Fruit fly (Drosophila melanogaster) whole organism, pupa: Measurements from ENCODE around the gene fit.

Source experiments
- CG10348 ChIP-seq: fragments of 200-800 bp; sonication (Bioruptor generic); IDR thresholded peaks from 2 replicates; pipeline ENCODE4 v1.3.6; 2022; ENCODE audit warnings: missing biosample characterization, missing genetic modification characterization
- CG12605 ChIP-seq: fragments of 200-800 bp; sonication (Bioruptor generic); IDR thresholded peaks from 2 replicates; pipeline ENCODE4 v1.3.6; 2022; ENCODE audit warnings: missing biosample characterization, missing genetic modification characterization
- CG13204 ChIP-seq: fragments of 200-800 bp; sonication (Bioruptor generic); optimal IDR thresholded peaks from 2 replicates; lab custom pipeline; 2018; ENCODE audit warnings: missing biosample characterization, mild to moderate bottlenecking, missing genetic modification characterization, moderate library complexity
- CG14655 ChIP-seq: fragments of 200-800 bp; sonication (Bioruptor generic); optimal IDR thresholded peaks from 3 replicates; lab custom pipeline; 2017; ENCODE audit warnings: mild to moderate bottlenecking, missing biosample characterization, missing genetic modification reagents, missing genetic modification characterization
- CG15710 ChIP-seq: fragments of 200-800 bp; sonication (Bioruptor generic); optimal IDR thresholded peaks from 2 replicates; lab custom pipeline; 2018; ENCODE audit warnings: missing biosample characterization, mild to moderate bottlenecking, missing genetic modification characterization, moderate library complexity
- CG17806 ChIP-seq: fragments of 200-800 bp; sonication (Bioruptor generic); optimal IDR thresholded peaks from 2 replicates; lab custom pipeline; 2018; ENCODE audit warnings: missing biosample characterization, mild to moderate bottlenecking, missing genetic modification characterization, moderate library complexity
- CG32121 ChIP-seq: fragments of 200-800 bp; sonication (Bioruptor generic); IDR thresholded peaks from 2 replicates; pipeline ENCODE4 v1.3.6; 2022; ENCODE audit warnings: missing biosample characterization, missing genetic modification characterization
- CG34367 ChIP-seq: fragments of 200-800 bp; sonication (Bioruptor generic); optimal IDR thresholded peaks from 2 replicates; lab custom pipeline; 2018; ENCODE audit warnings: missing biosample characterization, mild to moderate bottlenecking, missing genetic modification characterization
- CG4496 ChIP-seq: fragments of 200-800 bp; sonication (Bioruptor generic); IDR thresholded peaks from 3 replicates; pipeline ENCODE4 v1.3.6; 2022; ENCODE audit warnings: missing biosample characterization, missing genetic modification characterization
- CG8159 ChIP-seq: fragments of 200-800 bp; sonication (Bioruptor generic); optimal IDR thresholded peaks from 3 replicates; lab custom pipeline; 2018; ENCODE audit warnings: missing biosample characterization, mild to moderate bottlenecking, missing genetic modification characterization, moderate library complexity
- CG8301 ChIP-seq: fragments of 200-800 bp; sonication (Bioruptor generic); optimal IDR thresholded peaks from 2 replicates; lab custom pipeline; 2018; ENCODE audit warnings: missing biosample characterization, mild to moderate bottlenecking, missing genetic modification characterization
- CG9948 ChIP-seq: fragments of 200-800 bp; sonication (Bioruptor generic); optimal IDR thresholded peaks from 2 replicates; lab custom pipeline; 2018; ENCODE audit warnings: missing biosample characterization, mild to moderate bottlenecking, missing genetic modification characterization, moderate library complexity
- D1 ChIP-seq: fragments of 200-800 bp; sonication (Bioruptor generic); optimal IDR thresholded peaks from 2 replicates; lab custom pipeline; 2018; ENCODE audit warnings: missing biosample characterization, mild to moderate bottlenecking, missing genetic modification characterization, moderate library complexity
- EcR ChIP-seq: fragments of 200-800 bp; sonication (Bioruptor generic); optimal IDR thresholded peaks from 3 replicates; lab custom pipeline; 2019; ENCODE audit warnings: missing biosample characterization, missing genetic modification characterization, mild to moderate bottlenecking, moderate library complexity, missing genetic modification reagents
- Ets98B ChIP-seq: fragments of 200-800 bp; sonication (Bioruptor generic); IDR thresholded peaks from 2 replicates; pipeline ENCODE4 v1.3.6; 2022; ENCODE audit warnings: missing biosample characterization, missing genetic modification characterization
- Pif1A ChIP-seq: fragments of 200-800 bp; sonication (Bioruptor generic); optimal IDR thresholded peaks from 3 replicates; lab custom pipeline; 2016; ENCODE audit warnings: missing biosample characterization, missing genetic modification characterization
- Pif1B ChIP-seq: fragments of 200-800 bp; sonication (Bioruptor generic); optimal IDR thresholded peaks from 3 replicates; lab custom pipeline; 2016; ENCODE audit warnings: missing biosample characterization, missing genetic modification characterization
- Snoo ChIP-seq: fragments of 200-800 bp; sonication (Bioruptor generic); optimal IDR thresholded peaks from 3 replicates; lab custom pipeline; 2017; ENCODE audit warnings: missing biosample characterization, mild to moderate bottlenecking, missing genetic modification characterization, inconsistent platforms
- fd96Ca ChIP-seq: fragments of 200-800 bp; sonication (Bioruptor generic); IDR thresholded peaks from 3 replicates; pipeline ENCODE4 v1.3.6; 2022; ENCODE audit warnings: missing biosample characterization, missing genetic modification characterization
- gl ChIP-seq: fragments of 200-800 bp; sonication (Bioruptor generic); optimal IDR thresholded peaks from 2 replicates; lab custom pipeline; 2018; ENCODE audit warnings: missing biosample characterization, mild to moderate bottlenecking, missing genetic modification characterization
- rn ChIP-seq: fragments of 200-800 bp; sonication (Bioruptor generic); IDR thresholded peaks from 2 replicates; pipeline ENCODE4 v1.3.6; 2022; ENCODE audit warnings: missing biosample characterization, missing genetic modification characterization

Gene fit

dm6 chr3R:21884354-21884753 lies at the start of gene fit:
Gene fit, minus strand, starts transcription at chr3R:21884454.
- no peak for TF ChIP-seq CG9948 (tag; lab: Kevin White, UChicago)
- TF ChIP-seq rn (GFP tag; lab: Robert Waterston, UW): no peak
- no peak for TF ChIP-seq CG8159 (tag; lab: Kevin White, UChicago)
- TF ChIP-seq CG13204 (GFP tag; lab: Kevin White, UChicago): no peak
- TF ChIP-seq gl (tag; lab: Kevin White, UChicago): no peak
- no peak for TF ChIP-seq EcR (GFP tag; lab: Kevin White, UChicago)
- TF ChIP-seq CG17806: no peak
- TF ChIP-seq Ets98B (GFP tag; lab: Robert Waterston, UW): no peak
- no peak for TF ChIP-seq fd96Ca (GFP tag; lab: Robert Waterston, UW)
- TF ChIP-seq CG14655 (GFP tag; lab: Kevin White, UChicago): no peak
- no peak for TF ChIP-seq Pif1A
- TF ChIP-seq CG10348 (GFP tag; lab: Robert Waterston, UW): no peak
- no peak for TF ChIP-seq Pif1B (GFP tag; lab: Kevin White, UChicago)
- TF ChIP-seq CG15710 (tag; lab: Kevin White, UChicago): no peak
- TF ChIP-seq CG12605: no peak
- no peak for TF ChIP-seq D1
- no peak for TF ChIP-seq CG8301 (tag; lab: Kevin White, UChicago)

dm6 chr3R:21933952-21934351 lies 49.7 kb upstream of the fit start:
- no peak for TF ChIP-seq EcR (GFP tag; lab: Kevin White, UChicago)
- TF ChIP-seq CG13204 (GFP tag; lab: Kevin White, UChicago): peak; percentile 61
- TF ChIP-seq CG12605: peak; percentile 24; the same call in 1 of the 2 replicates

- TF ChIP-seq CG32121 (GFP tag; lab: Robert Waterston, UW) (peak; percentile 69; the same call in 1 of the 2 replicates), CG34367 (tag; lab: Kevin White, UChicago) (no peak), CG8159 (tag; lab: Kevin White, UChicago) (peak; percentile 62), CG17806 (peak; percentile 51), CG8301 (tag; lab: Kevin White, UChicago) (peak; percentile 6), rn (GFP tag; lab: Robert Waterston, UW) (no peak), D1 (no peak), CG9948 (tag; lab: Kevin White, UChicago) (peak; percentile 58), fd96Ca (GFP tag; lab: Robert Waterston, UW) (no peak), EcR (GFP tag; lab: Kevin White, UChicago) (no peak), CG4496 (peak; percentile 66; the same call in 2 of the 3 replicates), CG14655 (GFP tag; lab: Kevin White, UChicago) (peak; percentile 25), CG15710 (tag; lab: Kevin White, UChicago) (peak; percentile 43), CG12605 (peak; percentile 56), CG13204 (GFP tag; lab: Kevin White, UChicago) (no peak), Snoo (tag; lab: Kevin White, UChicago) (no peak), Pif1B (GFP tag; lab: Kevin White, UChicago) (peak; percentile 29), CG10348 (GFP tag; lab: Robert Waterston, UW) (peak; percentile 77), gl (tag; lab: Kevin White, UChicago) (no peak), Ets98B (GFP tag; lab: Robert Waterston, UW) (peak; percentile 35; the same call in 1 of the 2 replicates), Pif1A (peak; percentile 14)
Measured at dm6 chr3R:21931346-21931745, 47.1 kb upstream of the fit start.

dm6 chr3R:21928214-21928613 lies 44.0 kb upstream of the fit start:
- no peak for TF ChIP-seq Ets98B (GFP tag; lab: Robert Waterston, UW)
- TF ChIP-seq CG32121 (GFP tag; lab: Robert Waterston, UW): no peak
- no peak for TF ChIP-seq D1
- no peak for TF ChIP-seq CG9948 (tag; lab: Kevin White, UChicago)
- no peak for TF ChIP-seq Pif1A
- TF ChIP-seq CG17806: no peak
- TF ChIP-seq rn (GFP tag; lab: Robert Waterston, UW): no peak
- TF ChIP-seq gl (tag; lab: Kevin White, UChicago): no peak

dm6 chr3R:21923742-21924141 lies 39.5 kb upstream of the fit start:
- TF ChIP-seq CG13204 (GFP tag; lab: Kevin White, UChicago) (peak; percentile 26), Ets98B (GFP tag; lab: Robert Waterston, UW) (no peak), EcR (GFP tag; lab: Kevin White, UChicago) (peak; percentile 76)

- TF ChIP-seq CG12605 (no peak; the same call in 1 of the 2 replicates), CG15710 (tag; lab: Kevin White, UChicago) (peak; percentile 94), CG8159 (tag; lab: Kevin White, UChicago) (peak; percentile 96), D1 (peak; percentile 91), CG32121 (GFP tag; lab: Robert Waterston, UW) (no peak), CG14655 (GFP tag; lab: Kevin White, UChicago) (peak; percentile 79), gl (tag; lab: Kevin White, UChicago) (peak; percentile 64), CG17806 (peak; percentile 90), Pif1B (GFP tag; lab: Kevin White, UChicago) (peak; percentile 43), Pif1A (peak; percentile 58), fd96Ca (GFP tag; lab: Robert Waterston, UW) (no peak), CG8301 (tag; lab: Kevin White, UChicago) (peak; percentile 53), Ets98B (GFP tag; lab: Robert Waterston, UW) (no peak), CG34367 (tag; lab: Kevin White, UChicago) (peak; percentile 89), Snoo (tag; lab: Kevin White, UChicago) (no peak), rn (GFP tag; lab: Robert Waterston, UW) (no peak), CG10348 (GFP tag; lab: Robert Waterston, UW) (no peak), EcR (GFP tag; lab: Kevin White, UChicago) (peak; percentile 45), CG4496 (0 out of 3 replicates have a peak, but pooled peaks have one; percentile 16), CG13204 (GFP tag; lab: Kevin White, UChicago) (peak; percentile 70), CG9948 (tag; lab: Kevin White, UChicago) (peak; percentile 93)
Measured at dm6 chr3R:21922674-21923323, 38.5 kb upstream of the fit start.
